Fruit fly (Drosophila melanogaster): ENCODE data around the gene peg.
A peak's percentile ranks its signal among the peaks of the same experiment; 100 is the strongest.

The peg gene

DNA sequence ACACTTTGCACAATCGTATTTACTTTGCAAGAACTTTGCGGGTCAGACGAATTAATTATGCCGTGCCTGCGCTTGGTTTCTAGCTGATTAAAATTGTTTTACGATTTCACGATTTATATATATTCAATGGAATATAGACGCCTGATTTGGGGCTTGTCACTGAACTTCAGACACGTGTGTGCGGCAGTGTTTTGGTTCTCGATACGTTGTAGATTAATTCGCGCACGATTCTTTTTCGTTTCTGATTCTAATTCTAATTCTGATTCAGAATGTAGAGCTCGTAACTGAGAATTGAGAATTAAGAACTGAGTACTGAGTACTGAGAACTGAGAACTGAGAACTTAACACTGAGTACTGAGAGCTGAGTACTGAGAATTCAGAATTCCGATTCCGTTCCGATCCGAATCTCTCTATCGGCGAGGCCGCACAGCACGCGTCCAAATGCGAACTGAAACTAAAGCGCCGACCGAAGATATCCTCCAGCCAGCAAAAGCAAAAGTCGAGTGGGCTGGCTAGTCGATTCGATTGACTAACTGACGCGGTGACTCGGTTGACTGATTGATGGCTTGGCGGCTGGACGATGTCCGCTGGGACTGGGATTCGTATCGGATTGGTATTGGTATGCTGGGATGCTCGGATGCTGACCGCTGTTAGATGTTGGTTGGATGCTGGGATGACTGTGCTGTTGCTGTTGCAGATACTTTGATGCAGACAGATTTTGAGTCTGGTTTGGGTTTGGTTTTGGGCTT lies 1.0 kb downstream of the peg start:
- TF ChIP-seq Jra (GFP tag; optimal IDR thresholded peaks at IDR 0.05) = no peak
- TF ChIP-seq Abd-B (GFP tag; optimal IDR thresholded peaks at IDR 0.05) = no peak
- TF ChIP-seq lola (GFP tag; optimal IDR thresholded peaks at IDR 0.05) = no peak
- TF ChIP-seq sv (GFP tag; optimal IDR thresholded peaks at IDR 0.05) = no peak
- no peak for TF ChIP-seq sage (GFP tag; optimal IDR thresholded peaks at IDR 0.05)
- TF ChIP-seq Vsx2 (GFP tag; optimal IDR thresholded peaks at IDR 0.05; ENCODE audit: partially characterized antibody) = no peak
- no peak for TF ChIP-seq Mio (GFP tag; optimal IDR thresholded peaks at IDR 0.05)
- TF ChIP-seq rgr (GFP tag; optimal IDR thresholded peaks at IDR 0.05) = no peak
- TF ChIP-seq dsf (GFP tag; optimal IDR thresholded peaks at IDR 0.05; ENCODE audit: borderline replicate concordance) = no peak
- TF ChIP-seq Dfd (GFP tag; optimal IDR thresholded peaks at IDR 0.05) = no peak
- no peak for TF ChIP-seq pan (optimal IDR thresholded peaks at IDR 0.05)
- TF ChIP-seq fru (GFP tag; optimal IDR thresholded peaks at IDR 0.05) = no peak
- no peak for TF ChIP-seq Sp1 (GFP tag; optimal IDR thresholded peaks at IDR 0.05)
- TF ChIP-seq Hr83 (GFP tag; optimal IDR thresholded peaks at IDR 0.05; ENCODE audit: poor library complexity, severe bottlenecking) = no peak
- TF ChIP-seq woc (GFP tag; optimal IDR thresholded peaks at IDR 0.05) = no peak
- TF ChIP-seq jim (GFP tag; optimal IDR thresholded peaks at IDR 0.05) = no peak
- no peak for TF ChIP-seq CG9705 (GFP tag; optimal IDR thresholded peaks at IDR 0.05)
- no peak for TF ChIP-seq Myc (optimal IDR thresholded peaks at IDR 0.05)
- no peak for TF ChIP-seq CG32264 (GFP tag; optimal IDR thresholded peaks at IDR 0.05)
- no peak for TF ChIP-seq brk (GFP tag; optimal IDR thresholded peaks at IDR 0.05)

DNA sequence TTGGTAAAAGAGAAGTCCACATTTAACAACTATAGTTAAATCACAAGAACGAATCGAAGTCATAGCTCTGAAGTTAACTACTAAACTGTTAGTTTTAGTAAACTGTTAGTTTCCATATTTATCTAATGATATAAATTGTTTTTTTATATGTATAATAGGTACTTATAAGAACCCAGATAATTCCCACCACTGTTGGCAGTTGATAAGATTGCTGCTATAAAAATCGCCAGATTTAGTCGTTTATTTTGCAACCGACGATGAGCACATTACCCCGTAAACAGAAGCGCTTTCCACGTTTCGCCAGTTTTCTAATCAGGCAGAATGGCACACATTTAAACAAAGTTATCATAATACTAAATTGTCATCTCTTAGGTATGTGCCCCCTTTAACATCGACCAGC lies 4.9 kb downstream of the peg start:
- TF ChIP-seq usp (GFP tag; optimal IDR thresholded peaks at IDR 0.05) (no peak), Abd-B (GFP tag; optimal IDR thresholded peaks at IDR 0.05) (no peak), sv (GFP tag; optimal IDR thresholded peaks at IDR 0.05) (no peak), tai (GFP tag; optimal IDR thresholded peaks at IDR 0.05) (no peak), brk (GFP tag; optimal IDR thresholded peaks at IDR 0.05) (peak; percentile 27), CG32264 (GFP tag; optimal IDR thresholded peaks at IDR 0.05) (no peak), dl (GFP tag; optimal IDR thresholded peaks at IDR 0.05; ENCODE audit: insufficient read depth in 1 of 2, partially characterized antibody in 2 of 2) (no peak), foxo (GFP tag; optimal IDR thresholded peaks at IDR 0.05) (peak in 1 of 2 experiments; percentile 31), h (GFP tag; optimal IDR thresholded peaks at IDR 0.05) (peak; percentile 7), psq (GFP tag; optimal IDR thresholded peaks at IDR 0.05) (no peak), ey (GFP tag; optimal IDR thresholded peaks at IDR 0.05) (no peak), N (GFP tag; optimal IDR thresholded peaks at IDR 0.05) (no peak), Hr83 (GFP tag; optimal IDR thresholded peaks at IDR 0.05; ENCODE audit: poor library complexity, severe bottlenecking) (no peak)

DNA sequence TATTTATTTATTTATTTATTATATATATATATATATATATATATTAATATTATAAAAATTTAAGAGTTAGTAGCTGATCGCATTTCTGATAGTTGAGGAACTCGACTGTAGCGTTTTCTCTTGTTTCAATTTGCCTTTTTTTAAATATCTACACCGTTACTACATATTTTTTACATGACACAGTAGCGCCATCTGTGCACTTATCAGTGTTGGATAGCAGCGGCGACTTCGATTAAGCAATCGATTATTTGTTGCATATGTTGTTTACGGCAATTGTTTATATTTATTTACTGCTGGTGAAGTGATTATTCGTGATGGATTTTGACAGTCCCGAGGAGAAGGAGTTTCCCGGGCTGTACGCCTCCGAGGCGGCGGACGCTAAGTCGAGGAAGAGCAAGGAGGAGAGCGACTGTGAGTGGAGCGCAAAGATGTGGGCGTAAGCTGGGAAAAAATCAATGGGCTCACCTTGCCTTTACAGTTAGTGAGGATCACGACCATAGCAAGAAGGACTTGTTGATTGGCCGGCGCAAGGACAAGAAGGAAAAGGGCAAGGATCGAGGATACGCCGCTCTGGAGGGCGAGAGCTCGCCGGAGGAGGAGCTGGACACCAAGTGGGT lies 6.4 kb downstream of the peg start, which contains the start of gene Rlip:
Gene Rlip, plus strand, starts transcription at position 221 of the 617 bp plus-strand sequence.
- peak in 1 of 2 experiments; percentile 67 for TF ChIP-seq foxo (GFP tag; optimal IDR thresholded peaks at IDR 0.05)
- TF ChIP-seq Hnf4 (GFP tag; optimal IDR thresholded peaks at IDR 0.05) = peak; percentile 52
- TF ChIP-seq N (GFP tag; optimal IDR thresholded peaks at IDR 0.05) = no peak
- TF ChIP-seq fru (GFP tag; optimal IDR thresholded peaks at IDR 0.05) = peak; percentile 62
- TF ChIP-seq tai (GFP tag; optimal IDR thresholded peaks at IDR 0.05) = no peak
- peak; percentile 9 for TF ChIP-seq psq (GFP tag; optimal IDR thresholded peaks at IDR 0.05)
- no peak for TF ChIP-seq jim (GFP tag; optimal IDR thresholded peaks at IDR 0.05)
- peak; percentile 59 for TF ChIP-seq h (GFP tag; optimal IDR thresholded peaks at IDR 0.05)
- no peak for TF ChIP-seq pan (optimal IDR thresholded peaks at IDR 0.05)
- TF ChIP-seq br (GFP tag; optimal IDR thresholded peaks at IDR 0.05) = no peak
- peak; percentile 42 for TF ChIP-seq HLH106 (tag; optimal IDR thresholded peaks at IDR 0.05)
- peak; percentile 50 for TF ChIP-seq rgr (GFP tag; optimal IDR thresholded peaks at IDR 0.05)
- TF ChIP-seq CrebA (GFP tag; optimal IDR thresholded peaks at IDR 0.05; ENCODE audit: borderline replicate concordance) = no peak
- TF ChIP-seq Rel (GFP tag; optimal IDR thresholded peaks at IDR 0.05) = no peak
- TF ChIP-seq Rel (tag; optimal IDR thresholded peaks at IDR 0.05) = peak; percentile 17
- peak; percentile 30 for TF ChIP-seq CG9705 (GFP tag; optimal IDR thresholded peaks at IDR 0.05)
- TF ChIP-seq Mio (GFP tag; optimal IDR thresholded peaks at IDR 0.05) = no peak
- peak; percentile 27 for TF ChIP-seq dmrt93B (GFP tag; optimal IDR thresholded peaks at IDR 0.05)
- TF ChIP-seq Jra (GFP tag; optimal IDR thresholded peaks at IDR 0.05) = no peak

Measured in whole organism, wandering third instar larva.